Fruit fly (Drosophila melanogaster) whole organism, embryonic: ENCODE data around the gene CG14915.
A peak's percentile ranks its signal among the peaks of the same experiment; 100 is the strongest.

Source experiments
- Atf6 ChIP-seq: fragments of 200-800 bp; sonication (Bioruptor generic); IDR thresholded peaks from 2 replicates; pipeline ENCODE4 v1.3.6; 2022; ENCODE audit warnings: missing biosample characterization, missing genetic modification characterization
- CG10147 ChIP-seq: fragments of 200-800 bp; sonication (Bioruptor generic); optimal IDR thresholded peaks from 2 replicates; lab custom pipeline; 2019; ENCODE audit warnings: missing biosample characterization, mild to moderate bottlenecking, missing genetic modification characterization, moderate library complexity
- CG10565 ChIP-seq: fragments of 200-800 bp; sonication (Bioruptor generic); optimal IDR thresholded peaks from 3 replicates; lab custom pipeline; 2016; ENCODE audit warnings: missing biosample characterization, mild to moderate bottlenecking, missing genetic modification characterization
- CG11560 ChIP-seq: fragments of 200-800 bp; sonication (Bioruptor generic); IDR thresholded peaks from 3 replicates; pipeline ENCODE4 v1.3.6; 2022; ENCODE audit warnings: missing biosample characterization, missing genetic modification characterization
- CG11696 ChIP-seq: fragments of 200-800 bp; sonication (Bioruptor generic); IDR thresholded peaks from 2 replicates; pipeline ENCODE4 v1.3.6; 2022; ENCODE audit warnings: missing biosample characterization, missing genetic modification characterization
- CG12299 ChIP-seq: fragments of 200-800 bp; sonication (Bioruptor generic); optimal IDR thresholded peaks from 2 replicates; lab custom pipeline; 2018; ENCODE audit warnings: missing biosample characterization, mild to moderate bottlenecking, missing genetic modification characterization
- CG14441 ChIP-seq: fragments of 200-800 bp; sonication (Bioruptor generic); IDR thresholded peaks from 2 replicates; pipeline ENCODE4 v1.3.6; 2022; ENCODE audit warnings: missing biosample characterization, missing genetic modification characterization
- CG15073 ChIP-seq: fragments of 200-800 bp; sonication (Bioruptor generic); optimal IDR thresholded peaks from 2 replicates; lab custom pipeline; 2016; ENCODE audit warnings: missing biosample characterization, missing genetic modification characterization
- CG18262 ChIP-seq: fragments of 200-800 bp; optimal IDR thresholded peaks from 3 replicates; lab custom pipeline; 2019; ENCODE audit warnings: missing biosample characterization, mild to moderate bottlenecking, missing genetic modification characterization, moderate library complexity
- CG32532 ChIP-seq: fragments of 200-800 bp; sonication (Bioruptor generic); IDR thresholded peaks from 2 replicates; pipeline ENCODE4 v1.3.6; 2022; ENCODE audit warnings: missing biosample characterization, missing genetic modification characterization
- CG3726 ChIP-seq: fragments of 200-800 bp; sonication (Bioruptor generic); IDR thresholded peaks from 3 replicates; pipeline ENCODE4, ENCODE4 v1.3.6; 2022; ENCODE audit warnings: missing biosample characterization, missing genetic modification characterization
- CG42726 ChIP-seq: fragments of 200-800 bp; sonication (Bioruptor generic); IDR thresholded peaks from 2 replicates; pipeline ENCODE4 v1.3.6; 2022; ENCODE audit warnings: missing biosample characterization, missing genetic modification characterization; ENCODE audit not compliant: partially characterized antibody
- CG7839 ChIP-seq: fragments of 200-800 bp; sonication (Bioruptor generic); optimal IDR thresholded peaks from 3 replicates; lab custom pipeline; 2018; ENCODE audit warnings: missing biosample characterization, mild to moderate bottlenecking, missing genetic modification characterization, moderate library complexity
- CG8765 ChIP-seq: fragments of 200-800 bp; sonication (Bioruptor generic); IDR thresholded peaks from 2 replicates; pipeline ENCODE4 v1.3.6; 2022; ENCODE audit warnings: missing biosample characterization, missing genetic modification characterization
- CHES-1-like ChIP-seq: fragments of 200-800 bp; sonication (Bioruptor generic); optimal IDR thresholded peaks from 2 replicates; lab custom pipeline; 2016; ENCODE audit warnings: missing biosample characterization, missing genetic modification characterization
- D19B ChIP-seq: fragments of 200-800 bp; sonication (Bioruptor generic); optimal IDR thresholded peaks from 2 replicates; lab custom pipeline; 2017; ENCODE audit warnings: missing biosample characterization, mild to moderate bottlenecking, missing genetic modification characterization
- Dfd ChIP-seq, 2 experiments: fragments of >200 bp; optimal IDR thresholded peaks; 2 replicates each; lab custom pipeline; 2017; ENCODE audit warnings: missing biosample characterization in 2 of 2, missing genetic modification characterization in 2 of 2
- Dip2 ChIP-seq: fragments of 200-800 bp; sonication (Bioruptor generic); IDR thresholded peaks from 2 replicates; pipeline ENCODE4 v1.3.6; 2022; ENCODE audit warnings: missing biosample characterization, missing genetic modification characterization
- Dref ChIP-seq: fragments of 200-800 bp; sonication (Bioruptor generic); IDR thresholded peaks from 2 replicates; pipeline ENCODE4 v1.3.6; 2022; ENCODE audit warnings: missing biosample characterization, missing genetic modification characterization
- Myb ChIP-seq: fragments of 200-800 bp; sonication (Bioruptor generic); optimal IDR thresholded peaks from 2 replicates; lab custom pipeline; 2016; ENCODE audit warnings: missing biosample characterization, missing genetic modification characterization
- NK7.1 ChIP-seq: fragments of 200-800 bp; sonication (Bioruptor generic); optimal IDR thresholded peaks from 3 replicates; lab custom pipeline; 2016; ENCODE audit warnings: missing biosample characterization, missing genetic modification characterization
- Nf-YA ChIP-seq: fragments of 200-800 bp; sonication (Bioruptor generic); IDR thresholded peaks from 2 replicates; pipeline ENCODE4 v1.3.6; 2022; ENCODE audit warnings: missing biosample characterization, missing genetic modification characterization
- PHDP ChIP-seq: fragments of 200-800 bp; sonication (Bioruptor generic); optimal IDR thresholded peaks from 3 replicates; lab custom pipeline; 2018; ENCODE audit warnings: missing biosample characterization, mild to moderate bottlenecking, missing genetic modification characterization, moderate library complexity
- ap ChIP-seq: fragments of 200-800 bp; sonication (Bioruptor generic); IDR thresholded peaks from 2 replicates; pipeline ENCODE4 v1.3.6; 2022; ENCODE audit warnings: missing biosample characterization, missing genetic modification characterization
- ash1 ChIP-seq: fragments of 200-800 bp; sonication (Bioruptor generic); optimal IDR thresholded peaks from 2 replicates; lab custom pipeline; 2018; ENCODE audit warnings: missing biosample characterization, mild to moderate bottlenecking, missing genetic modification characterization
- ato ChIP-seq: fragments of 200-800 bp; sonication (Bioruptor generic); IDR thresholded peaks from 2 replicates; pipeline ENCODE4 v1.3.6; 2022; ENCODE audit warnings: missing biosample characterization, missing genetic modification characterization; ENCODE audit not compliant: partially characterized antibody
- br ChIP-seq: fragments of >200 bp; optimal IDR thresholded peaks from 2 replicates; lab custom pipeline; 2017
- btn ChIP-seq: fragments of 200-800 bp; sonication (Bioruptor generic); optimal IDR thresholded peaks from 2 replicates; lab custom pipeline; 2016; ENCODE audit warnings: missing biosample characterization, missing genetic modification characterization
- crol ChIP-seq: fragments of 200-800 bp; sonication (Bioruptor generic); IDR thresholded peaks from 2 replicates; pipeline ENCODE4 v1.3.6; 2022; ENCODE audit warnings: missing biosample characterization, missing genetic modification characterization
- eve ChIP-seq, 2 experiments: fragments of >200 bp; optimal IDR thresholded peaks; 2 replicates each; lab custom pipeline; 2017; ENCODE audit warnings: missing biosample characterization in 2 of 2, missing genetic modification characterization in 2 of 2
- fru ChIP-seq: fragments of >200 bp; optimal IDR thresholded peaks from 2 replicates; lab custom pipeline; 2017
- her ChIP-seq: fragments of 200-800 bp; sonication (Bioruptor generic); optimal IDR thresholded peaks from 2 replicates; lab custom pipeline; 2016; ENCODE audit warnings: missing biosample characterization, missing genetic modification characterization
- insv ChIP-seq, 2 experiments: fragments of 200-800 bp; sonication (Bioruptor generic); optimal IDR thresholded peaks; 3 replicates each; lab custom pipeline; 2016 to 2018; ENCODE audit warnings: missing biosample characterization in 2 of 2, missing genetic modification characterization in 2 of 2
- inv ChIP-seq: fragments of 200-800 bp; sonication (Bioruptor generic); IDR thresholded peaks from 2 replicates; pipeline ENCODE4 v1.3.6; 2022; ENCODE audit warnings: missing biosample characterization, missing genetic modification characterization; ENCODE audit not compliant: partially characterized antibody
- kay ChIP-seq: fragments of 200-800 bp; sonication (Bioruptor generic); optimal IDR thresholded peaks from 2 replicates; lab custom pipeline; 2016; ENCODE audit warnings: missing biosample characterization, missing genetic modification characterization
- lola ChIP-seq, 3 experiments: fragments of >200 bp in 2 of 3; fragments of 200-800 bp in 1 of 3; sonication (Bioruptor generic) in 1 of 3; optimal IDR thresholded peaks; 2 replicates each; lab custom pipeline; 2017 to 2019; ENCODE audit warnings: missing biosample characterization in 3 of 3, missing genetic modification characterization in 3 of 3, mild to moderate bottlenecking in 1 of 3, moderate library complexity in 1 of 3
- pb ChIP-seq: fragments of 200-800 bp; sonication (Bioruptor generic); optimal IDR thresholded peaks from 3 replicates; lab custom pipeline; 2016; ENCODE audit warnings: missing biosample characterization, missing genetic modification characterization
- phol ChIP-seq: fragments of 200-800 bp; sonication (Bioruptor generic); optimal IDR thresholded peaks from 3 replicates; lab custom pipeline; 2018; ENCODE audit warnings: missing biosample characterization, mild to moderate bottlenecking, missing genetic modification characterization, moderate library complexity
- rib ChIP-seq: fragments of 200-800 bp; sonication (Bioruptor generic); IDR thresholded peaks from 2 replicates; pipeline ENCODE4 v1.3.6; 2022; ENCODE audit warnings: missing biosample characterization, missing genetic modification characterization
- sim ChIP-seq: fragments of 200-800 bp; sonication (Bioruptor generic); IDR thresholded peaks from 2 replicates; pipeline ENCODE4 v1.3.6; 2022; ENCODE audit warnings: missing biosample characterization, missing genetic modification characterization
- sisA ChIP-seq: fragments of 200-800 bp; sonication (Bioruptor generic); IDR thresholded peaks from 2 replicates; pipeline ENCODE4 v1.3.6; 2022; ENCODE audit warnings: missing biosample characterization, missing genetic modification characterization
- sr ChIP-seq: fragments of 200-800 bp; sonication (Bioruptor generic); IDR thresholded peaks from 3 replicates; pipeline ENCODE4 v1.3.6; 2022; ENCODE audit warnings: missing biosample characterization, missing genetic modification characterization
- stc ChIP-seq: fragments of 200-800 bp; sonication (Bioruptor generic); IDR thresholded peaks from 2 replicates; pipeline ENCODE4 v1.3.6; 2022; ENCODE audit warnings: missing biosample characterization, missing genetic modification characterization
- sug ChIP-seq: fragments of 200-800 bp; optimal IDR thresholded peaks from 2 replicates; lab custom pipeline; 2019; ENCODE audit warnings: missing biosample characterization, mild to moderate bottlenecking, missing genetic modification characterization, moderate library complexity
- tll ChIP-seq, 2 experiments: fragments of 200-800 bp in 1 of 2; fragments of >200 bp in 1 of 2; sonication (Bioruptor generic) in 1 of 2; optimal IDR thresholded peaks; 2 replicates each; lab custom pipeline; 2017 to 2019; ENCODE audit warnings: missing biosample characterization in 2 of 2, missing genetic modification characterization in 2 of 2, mild to moderate bottlenecking in 1 of 2, moderate library complexity in 1 of 2
- toy ChIP-seq: fragments of 200-800 bp; sonication (Bioruptor generic); IDR thresholded peaks from 2 replicates; pipeline ENCODE4 v1.3.6; 2022; ENCODE audit warnings: missing biosample characterization, missing genetic modification characterization
- trem ChIP-seq: fragments of 200-800 bp; optimal IDR thresholded peaks from 3 replicates; lab custom pipeline; 2019; ENCODE audit warnings: missing biosample characterization, mild to moderate bottlenecking, missing genetic modification characterization, moderate library complexity
- twi ChIP-seq: fragments of 200-800 bp; optimal IDR thresholded peaks from 2 replicates; lab custom pipeline; 2019; ENCODE audit warnings: missing biosample characterization, mild to moderate bottlenecking, missing genetic modification characterization, moderate library complexity
- vnd ChIP-seq: fragments of 200-800 bp; sonication (Bioruptor generic); IDR thresholded peaks from 3 replicates; pipeline ENCODE4 v1.3.6; 2022; ENCODE audit warnings: missing biosample characterization, missing genetic modification characterization; ENCODE audit not compliant: partially characterized antibody
- wdn ChIP-seq: fragments of 200-800 bp; sonication (Bioruptor generic); IDR thresholded peaks from 2 replicates; pipeline ENCODE4 v1.3.6; 2022; ENCODE audit warnings: missing biosample characterization, missing genetic modification characterization
- yki ChIP-seq: fragments of >200 bp; optimal IDR thresholded peaks from 3 replicates; lab custom pipeline; 2018

The CG14915 gene

dm6 chr2L:11065106-11065878 lies 5.5 kb upstream of the CG14915 start (continued):
- peak; percentile 67 for TF ChIP-seq CG32532 (GFP tag; lab: Robert Waterston, UW)
- peak; percentile 18 for TF ChIP-seq sug (tag; lab: Kevin White, UChicago)
- no peak for TF ChIP-seq ap (GFP tag; lab: Robert Waterston, UW)
- no peak for TF ChIP-seq pb (GFP tag; lab: Kevin White, UChicago)
- no peak for TF ChIP-seq CG14441 (GFP tag; lab: Robert Waterston, UW)
- TF ChIP-seq CG3726 (GFP tag; lab: Robert Waterston, UW): no peak
- TF ChIP-seq inv: no peak
- TF ChIP-seq twi (tag; lab: Kevin White, UChicago): no peak
- TF ChIP-seq vnd (GFP tag; lab: Robert Waterston, UW): no peak
- 0 out of 2 replicates have a peak, but pooled peaks have one; percentile 20 for TF ChIP-seq CG8765
- no peak for TF ChIP-seq CG12299 (tag; lab: Kevin White, UChicago)
- no peak for TF ChIP-seq CG18262 (tag; lab: Kevin White, UChicago)
- no peak for TF ChIP-seq NK7.1
- no peak for TF ChIP-seq tll (GFP tag; optimal IDR thresholded peaks at IDR 0.05; lab: Kevin White, UChicago)
- peak; percentile 31 for TF ChIP-seq CG10147
- no peak for TF ChIP-seq kay
- TF ChIP-seq trem (tag; lab: Kevin White, UChicago): no peak
- no peak for TF ChIP-seq CG42726 (GFP tag; lab: Robert Waterston, UW)
- TF ChIP-seq phol (tag; lab: Kevin White, UChicago): peak; percentile 9
- no peak for TF ChIP-seq CG15073
- TF ChIP-seq Atf6 (GFP tag; lab: Robert Waterston, UW): peak; percentile 67
- no peak for TF ChIP-seq CG10565 (GFP tag; lab: Kevin White, UChicago)
- no peak for TF ChIP-seq toy (GFP tag; lab: Robert Waterston, UW)
- TF ChIP-seq CG7839 (tag; lab: Kevin White, UChicago): peak; percentile 68
- no peak for TF ChIP-seq Dfd (GFP tag; optimal IDR thresholded peaks at IDR 0.05; lab: Kevin White, UChicago)
- peak; percentile 33 for TF ChIP-seq D19B
- TF ChIP-seq CG11560 (tag; lab: Robert Waterston, UW): no peak
- no peak for TF ChIP-seq yki (lab: Kevin White, UChicago)
- TF ChIP-seq Nf-YA (GFP tag; lab: Robert Waterston, UW): no peak
- TF ChIP-seq ato (GFP tag; lab: Robert Waterston, UW): no peak
- no peak for TF ChIP-seq CHES-1-like (GFP tag; lab: Kevin White, UChicago)
- 0 out of 3 replicates have a peak, but pooled peaks have one; percentile 8 for TF ChIP-seq sr (GFP tag; lab: Robert Waterston, UW)
- no peak for TF ChIP-seq br (lab: Kevin White, UChicago)
- no peak for TF ChIP-seq stc (GFP tag; lab: Robert Waterston, UW)
- no peak for TF ChIP-seq Myb (GFP tag; lab: Kevin White, UChicago)
- no peak for TF ChIP-seq insv (GFP tag; optimal IDR thresholded peaks at IDR 0.05; lab: Kevin White, UChicago)
- TF ChIP-seq ash1 (GFP tag; lab: Kevin White, UChicago): no peak
- 0 out of 2 replicates have a peak, but pooled peaks have one; percentile 34 for TF ChIP-seq rib
- no peak for TF ChIP-seq CG11696 (GFP tag; lab: Robert Waterston, UW)
- peak; percentile 63 for TF ChIP-seq PHDP (tag; lab: Kevin White, UChicago)
- TF ChIP-seq btn (GFP tag; lab: Kevin White, UChicago): no peak
- TF ChIP-seq sisA (GFP tag; lab: Robert Waterston, UW): no peak
- TF ChIP-seq eve (GFP tag; optimal IDR thresholded peaks at IDR 0.05; lab: Kevin White, UChicago): no peak
- no peak for TF ChIP-seq lola (GFP tag; optimal IDR thresholded peaks at IDR 0.05; lab: Kevin White, UChicago)
- peak; percentile 70 for TF ChIP-seq crol
- TF ChIP-seq her (GFP tag; lab: Kevin White, UChicago): no peak
- no peak for TF ChIP-seq fru (lab: Kevin White, UChicago)
- TF ChIP-seq wdn (GFP tag; lab: Robert Waterston, UW): no peak
- TF ChIP-seq Dip2 (GFP tag; lab: Robert Waterston, UW): no peak
- no peak for TF ChIP-seq sim (GFP tag; lab: Robert Waterston, UW)
- no peak for TF ChIP-seq Dref (GFP tag; lab: Robert Waterston, UW)
